Fruit fly (Drosophila melanogaster): ENCODE data around the gene CG13070.

DNA sequence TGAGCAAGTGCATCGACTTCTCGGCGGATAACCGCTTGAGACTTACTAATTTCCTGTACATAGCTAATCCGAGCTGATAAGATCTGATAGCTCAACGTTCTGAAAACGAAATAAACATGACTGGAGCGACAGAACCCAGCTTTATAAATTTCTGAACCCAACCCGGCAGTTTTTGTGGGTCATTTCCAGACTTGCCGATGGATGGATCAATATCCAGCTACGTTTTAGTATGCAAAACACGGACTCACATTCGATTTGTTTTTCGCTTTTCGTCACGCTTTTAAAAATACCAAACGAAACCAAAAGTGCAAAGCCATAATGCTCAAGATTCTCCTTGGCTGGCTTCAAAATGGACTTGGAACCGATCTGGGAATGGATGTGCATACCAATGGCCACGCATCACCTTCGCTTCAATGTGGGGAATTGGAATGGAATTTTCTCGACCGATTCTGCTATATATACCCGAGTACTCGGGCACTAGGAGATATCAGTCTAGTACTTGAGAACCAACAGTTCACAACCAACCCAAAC, 7.7 kb downstream of the CG13070 start, which contains the start of the genes CG34248 and CG13067:
- TF ChIP-seq psq (optimal IDR thresholded peaks at IDR 0.05) = no peak
- TF ChIP-seq h (optimal IDR thresholded peaks at IDR 0.05) = no peak
- no peak for TF ChIP-seq Myc (optimal IDR thresholded peaks at IDR 0.05)
- no peak for TF ChIP-seq insv (optimal IDR thresholded peaks at IDR 0.05)
- TF ChIP-seq ttk (optimal IDR thresholded peaks at IDR 0.05) = no peak
- no peak for TF ChIP-seq Sin3A (optimal IDR thresholded peaks at IDR 0.05)

Measured in Kc167 (cell line).